Fruit fly (Drosophila melanogaster) whole organism, embryonic: ENCODE measurements around the gene retm.

ENCODE experiments used
- Ada2b ChIP-seq: fragments of 200-800 bp; sonication (Bioruptor generic); IDR thresholded peaks from 2 replicates; pipeline ENCODE4 v1.3.6; 2022; ENCODE audit warnings: missing biosample characterization, missing genetic modification characterization
- Atf6 ChIP-seq: fragments of 200-800 bp; sonication (Bioruptor generic); IDR thresholded peaks from 2 replicates; pipeline ENCODE4 v1.3.6; 2022; ENCODE audit warnings: missing biosample characterization, missing genetic modification characterization
- CG10267 ChIP-seq: fragments of 200-800 bp; sonication (Bioruptor generic); optimal IDR thresholded peaks from 2 replicates; lab custom pipeline; 2018; ENCODE audit warnings: missing biosample characterization, mild to moderate bottlenecking, missing genetic modification characterization, moderate library complexity
- CG10431 ChIP-seq: fragments of 200-800 bp; sonication (Bioruptor generic); optimal IDR thresholded peaks from 3 replicates; lab custom pipeline; 2018; ENCODE audit warnings: missing biosample characterization, mild to moderate bottlenecking, missing genetic modification characterization
- CG10462 ChIP-seq: fragments of 200-800 bp; sonication (Bioruptor generic); optimal IDR thresholded peaks from 2 replicates; lab custom pipeline; 2016; ENCODE audit warnings: missing biosample characterization, missing genetic modification characterization
- CG10565 ChIP-seq: fragments of 200-800 bp; sonication (Bioruptor generic); optimal IDR thresholded peaks from 3 replicates; lab custom pipeline; 2016; ENCODE audit warnings: missing biosample characterization, mild to moderate bottlenecking, missing genetic modification characterization
- CG11093 ChIP-seq: fragments of 200-800 bp; sonication (Bioruptor generic); IDR thresholded peaks from 3 replicates; pipeline ENCODE4 v1.3.6; 2022; ENCODE audit warnings: missing biosample characterization, missing genetic modification characterization
- CG12071 ChIP-seq: fragments of 200-800 bp; sonication (Bioruptor generic); optimal IDR thresholded peaks from 3 replicates; lab custom pipeline; 2018; ENCODE audit warnings: missing biosample characterization, mild to moderate bottlenecking, missing genetic modification characterization
- CG13775 ChIP-seq: fragments of 200-800 bp; sonication (Bioruptor generic); optimal IDR thresholded peaks from 3 replicates; lab custom pipeline; 2017; ENCODE audit warnings: missing biosample characterization, mild to moderate bottlenecking, missing genetic modification characterization
- CG16863 ChIP-seq: fragments of 200-800 bp; sonication (Bioruptor generic); optimal IDR thresholded peaks from 3 replicates; lab custom pipeline; 2016; ENCODE audit warnings: missing biosample characterization, missing genetic modification characterization
- CG17568 ChIP-seq: fragments of 200-800 bp; sonication (Bioruptor generic); optimal IDR thresholded peaks from 2 replicates; lab custom pipeline; 2018; ENCODE audit warnings: missing biosample characterization, mild to moderate bottlenecking, missing genetic modification characterization, moderate library complexity
- CG18764 ChIP-seq: fragments of 200-800 bp; sonication (Bioruptor generic); optimal IDR thresholded peaks from 3 replicates; lab custom pipeline; 2016; ENCODE audit warnings: missing biosample characterization, missing genetic modification characterization
- CG2120 ChIP-seq: fragments of 200-800 bp; sonication (Bioruptor generic); optimal IDR thresholded peaks from 3 replicates; lab custom pipeline; 2016; ENCODE audit warnings: missing biosample characterization, missing genetic modification characterization
- CG2199 ChIP-seq: fragments of 200-800 bp; sonication (Bioruptor generic); IDR thresholded peaks from 3 replicates; pipeline ENCODE4 v1.3.6; 2022; ENCODE audit warnings: missing biosample characterization, missing genetic modification characterization
- CG30431 ChIP-seq: fragments of 200-800 bp; sonication (Bioruptor generic); optimal IDR thresholded peaks from 2 replicates; lab custom pipeline; 2017; ENCODE audit warnings: missing biosample characterization, missing genetic modification characterization
- CG32767 ChIP-seq: fragments of 200-800 bp; sonication (Bioruptor generic); IDR thresholded peaks from 2 replicates; pipeline ENCODE4 v1.3.6; 2022; ENCODE audit warnings: missing biosample characterization, missing genetic modification characterization
- CG3847 ChIP-seq: fragments of 200-800 bp; sonication (Bioruptor generic); IDR thresholded peaks from 2 replicates; pipeline ENCODE4 v1.3.6; 2022; ENCODE audit warnings: missing biosample characterization, missing genetic modification characterization
- CG4617 ChIP-seq: fragments of 200-800 bp; sonication (Bioruptor generic); optimal IDR thresholded peaks from 3 replicates; lab custom pipeline; 2016; ENCODE audit warnings: missing biosample characterization, missing genetic modification characterization, borderline replicate concordance
- CG6272 ChIP-seq: fragments of 200-800 bp; sonication (Bioruptor generic); IDR thresholded peaks from 2 replicates; pipeline ENCODE4 v1.3.6; 2022; ENCODE audit warnings: missing biosample characterization, missing genetic modification characterization
- CG6654 ChIP-seq: fragments of 200-800 bp; sonication (Bioruptor generic); optimal IDR thresholded peaks from 2 replicates; lab custom pipeline; 2017; ENCODE audit warnings: missing biosample characterization, mild to moderate bottlenecking, missing genetic modification characterization
- CG6854 ChIP-seq: fragments of 200-800 bp; sonication (Bioruptor generic); optimal IDR thresholded peaks from 3 replicates; lab custom pipeline; 2017; ENCODE audit warnings: missing biosample characterization, mild to moderate bottlenecking, missing genetic modification characterization
- CG7928 ChIP-seq: fragments of 200-800 bp; sonication (Bioruptor generic); optimal IDR thresholded peaks from 2 replicates; lab custom pipeline; 2017; ENCODE audit warnings: missing biosample characterization, mild to moderate bottlenecking, missing genetic modification characterization
- D19B ChIP-seq: fragments of 200-800 bp; sonication (Bioruptor generic); optimal IDR thresholded peaks from 2 replicates; lab custom pipeline; 2017; ENCODE audit warnings: missing biosample characterization, mild to moderate bottlenecking, missing genetic modification characterization
- Doc3 ChIP-seq: fragments of 200-800 bp; sonication (Bioruptor generic); IDR thresholded peaks from 3 replicates; pipeline ENCODE4 v1.3.6; 2022; ENCODE audit warnings: missing biosample characterization, missing genetic modification characterization; ENCODE audit not compliant: partially characterized antibody
- Fer1 ChIP-seq: fragments of 200-800 bp; sonication (Bioruptor generic); optimal IDR thresholded peaks from 2 replicates; lab custom pipeline; 2017; ENCODE audit warnings: missing biosample characterization, mild to moderate bottlenecking, missing genetic modification characterization
- Fer3 ChIP-seq: fragments of 200-800 bp; sonication (Bioruptor generic); optimal IDR thresholded peaks from 2 replicates; lab custom pipeline; 2018; ENCODE audit warnings: missing biosample characterization, mild to moderate bottlenecking, missing genetic modification characterization, moderate library complexity
- HmgD ChIP-seq: fragments of 200-800 bp; sonication (Bioruptor generic); optimal IDR thresholded peaks from 3 replicates; lab custom pipeline; 2016; ENCODE audit warnings: missing biosample characterization, missing genetic modification characterization
- Lhr ChIP-seq: fragments of 200-800 bp; sonication (Bioruptor generic); optimal IDR thresholded peaks from 3 replicates; lab custom pipeline; 2017; ENCODE audit warnings: mild to moderate bottlenecking, missing biosample characterization, missing genetic modification reagents, missing genetic modification characterization
- TFAM ChIP-seq: fragments of 200-800 bp; sonication (Bioruptor generic); optimal IDR thresholded peaks from 2 replicates; lab custom pipeline; 2017; ENCODE audit warnings: missing biosample characterization, missing genetic modification characterization, inconsistent platforms
- Taf1 ChIP-seq: fragments of 200-800 bp; sonication (Bioruptor generic); IDR thresholded peaks from 2 replicates; pipeline ENCODE4 v1.3.6; 2022; ENCODE audit warnings: missing biosample characterization, missing genetic modification characterization
- ase ChIP-seq: fragments of 200-800 bp; sonication (Bioruptor generic); IDR thresholded peaks from 3 replicates; pipeline ENCODE4 v1.3.6; 2022; ENCODE audit warnings: missing biosample characterization, missing genetic modification characterization
- bcd ChIP-seq: fragments of 200-800 bp; sonication (Bioruptor generic); optimal IDR thresholded peaks from 2 replicates; lab custom pipeline; 2017; ENCODE audit warnings: missing biosample characterization, mild to moderate bottlenecking, missing genetic modification characterization
- chm ChIP-seq: fragments of 200-800 bp; sonication (Bioruptor generic); IDR thresholded peaks from 2 replicates; pipeline ENCODE4 v1.3.6; 2022; ENCODE audit warnings: missing biosample characterization, missing genetic modification characterization
- crp ChIP-seq, 2 experiments: fragments of 200-800 bp; sonication (Bioruptor generic); optimal IDR thresholded peaks; 2 replicates in 1 of 2; 3 replicates in 1 of 2; lab custom pipeline; 2017; ENCODE audit warnings: missing biosample characterization in 2 of 2, missing genetic modification characterization in 2 of 2, mild to moderate bottlenecking in 1 of 2, moderate library complexity in 1 of 2
- dmrt99B ChIP-seq: fragments of 200-800 bp; sonication (Bioruptor generic); optimal IDR thresholded peaks from 2 replicates; lab custom pipeline; 2018; ENCODE audit warnings: missing biosample characterization, mild to moderate bottlenecking, missing genetic modification characterization, moderate library complexity
- ems ChIP-seq: fragments of 200-800 bp; sonication (Bioruptor generic); optimal IDR thresholded peaks from 3 replicates; lab custom pipeline; 2016; ENCODE audit warnings: missing biosample characterization, missing genetic modification characterization
- fd3F ChIP-seq: fragments of 200-800 bp; sonication (Bioruptor generic); optimal IDR thresholded peaks from 2 replicates; lab custom pipeline; 2018; ENCODE audit warnings: missing biosample characterization, mild to moderate bottlenecking, missing genetic modification characterization, moderate library complexity
- gro ChIP-seq: fragments of 200-800 bp; sonication (Bioruptor generic); optimal IDR thresholded peaks from 2 replicates; lab custom pipeline; 2016; ENCODE audit warnings: missing biosample characterization, missing genetic modification characterization
- kay ChIP-seq: fragments of 200-800 bp; sonication (Bioruptor generic); optimal IDR thresholded peaks from 2 replicates; lab custom pipeline; 2016; ENCODE audit warnings: missing biosample characterization, missing genetic modification characterization
- lilli ChIP-seq: fragments of 200-800 bp; sonication (Bioruptor generic); optimal IDR thresholded peaks from 3 replicates; lab custom pipeline; 2016; ENCODE audit warnings: missing biosample characterization, missing genetic modification characterization
- lov ChIP-seq, 2 experiments: fragments of 200-800 bp in 1 of 2; fragments of >200 bp in 1 of 2; sonication (Bioruptor generic) in 1 of 2; IDR thresholded peaks in 1 of 2; optimal IDR thresholded peaks in 1 of 2; 2 replicates in 1 of 2; 3 replicates in 1 of 2; pipeline versions ENCODE4 v1.3.6 to Lab custom; 2017 to 2022; ENCODE audit warnings: missing biosample characterization in 1 of 2, missing genetic modification characterization in 1 of 2
- maf-S ChIP-seq: fragments of 200-800 bp; sonication (Bioruptor generic); optimal IDR thresholded peaks from 2 replicates; lab custom pipeline; 2016; ENCODE audit warnings: missing biosample characterization, missing genetic modification characterization
- nmo ChIP-seq: fragments of 200-800 bp; sonication (Bioruptor generic); optimal IDR thresholded peaks from 2 replicates; lab custom pipeline; 2018; ENCODE audit warnings: missing biosample characterization, mild to moderate bottlenecking, missing genetic modification characterization, moderate library complexity
- pan ChIP-seq, 4 experiments: fragments of >200 bp in 3 of 4; fragments of 200-800 bp in 1 of 4; sonication (Bioruptor generic) in 1 of 4; optimal IDR thresholded peaks in 3 of 4; IDR thresholded peaks in 1 of 4; 2 replicates each; pipeline versions ENCODE4 v1.3.6 to Lab custom; 2017 to 2022; ENCODE audit warnings: missing biosample characterization in 2 of 4, missing genetic modification characterization in 2 of 4, mixed read lengths in 1 of 4
- pho ChIP-seq: fragments of 200-800 bp; sonication (Bioruptor generic); optimal IDR thresholded peaks from 2 replicates; lab custom pipeline; 2016; ENCODE audit warnings: missing biosample characterization, missing genetic modification characterization
- schlank ChIP-seq: fragments of 200-800 bp; sonication (Bioruptor generic); optimal IDR thresholded peaks from 2 replicates; lab custom pipeline; 2018; ENCODE audit warnings: missing biosample characterization, mild to moderate bottlenecking, missing genetic modification characterization
- sd ChIP-seq: fragments of 200-800 bp; sonication (Bioruptor generic); optimal IDR thresholded peaks from 3 replicates; lab custom pipeline; 2018; ENCODE audit warnings: missing biosample characterization, mild to moderate bottlenecking, missing genetic modification characterization, moderate library complexity
- toy ChIP-seq: fragments of 200-800 bp; sonication (Bioruptor generic); IDR thresholded peaks from 2 replicates; pipeline ENCODE4 v1.3.6; 2022; ENCODE audit warnings: missing biosample characterization, missing genetic modification characterization
- unpg ChIP-seq: fragments of 200-800 bp; sonication (Bioruptor generic); optimal IDR thresholded peaks from 3 replicates; lab custom pipeline; 2018; ENCODE audit warnings: missing biosample characterization, mild to moderate bottlenecking, missing genetic modification characterization, moderate library complexity
- vvl ChIP-seq: fragments of 200-800 bp; sonication (Bioruptor generic); IDR thresholded peaks from 2 replicates; pipeline ENCODE4 v1.3.6; 2022; ENCODE audit warnings: missing biosample characterization, missing genetic modification characterization

Gene retm

DNA sequence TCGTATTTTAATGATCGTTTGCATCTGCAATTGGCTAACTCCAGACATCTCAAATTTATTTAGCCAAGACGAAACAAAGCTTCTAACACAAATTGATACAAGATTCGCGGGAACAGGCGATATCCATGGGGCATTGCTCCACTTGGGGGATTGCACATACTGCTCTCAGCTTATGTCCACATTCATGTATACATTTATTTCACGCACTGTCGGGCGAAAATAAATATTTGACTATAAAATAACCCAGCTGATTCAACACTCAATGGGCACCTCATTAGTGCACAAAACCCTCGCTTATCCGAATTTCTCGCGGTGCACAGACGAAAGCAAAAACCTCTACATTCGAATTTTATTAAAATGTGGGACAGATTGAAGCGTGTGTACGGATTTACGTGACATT, 5.8 kb upstream of the retm start (continued):
- TF ChIP-seq CG6272 (GFP tag; lab: Robert Waterston, UW) = no peak
- no peak for TF ChIP-seq CG32767 (GFP tag; lab: Robert Waterston, UW)
- peak; percentile 37 for TF ChIP-seq Fer3 (tag; lab: Kevin White, UChicago)
- no peak for TF ChIP-seq CG10267 (tag; lab: Kevin White, UChicago)
- no peak for TF ChIP-seq Taf1 (GFP tag; lab: Robert Waterston, UW)
- TF ChIP-seq sd (tag; lab: Kevin White, UChicago) = no peak
- TF ChIP-seq nmo (GFP tag; lab: Kevin White, UChicago) = peak; percentile 9
- no peak for TF ChIP-seq CG7928 (GFP tag; lab: Kevin White, UChicago)
- TF ChIP-seq CG2120 (GFP tag; lab: Kevin White, UChicago) = no peak
- TF ChIP-seq unpg (GFP tag; lab: Kevin White, UChicago) = peak; percentile 46
- peak; percentile 75 for TF ChIP-seq CG12071
- TF ChIP-seq maf-S = no peak
- TF ChIP-seq gro (GFP tag; lab: Kevin White, UChicago) = no peak
- peak; percentile 35 for TF ChIP-seq CG6854 (GFP tag; lab: Kevin White, UChicago)
- no peak for TF ChIP-seq schlank (tag; lab: Kevin White, UChicago)
- no peak for TF ChIP-seq lov (optimal IDR thresholded peaks at IDR 0.05; lab: Kevin White, UChicago)
- TF ChIP-seq lov (GFP tag; IDR thresholded peaks at IDR 0.05; lab: Robert Waterston, UW) = no peak
- TF ChIP-seq CG16863 = no peak
- TF ChIP-seq CG13775 (GFP tag; lab: Kevin White, UChicago) = no peak
- no peak for TF ChIP-seq lilli (GFP tag; lab: Kevin White, UChicago)
- TF ChIP-seq CG18764 (GFP tag; lab: Kevin White, UChicago) = no peak
- TF ChIP-seq fd3F (GFP tag; lab: Kevin White, UChicago) = no peak
- TF ChIP-seq Fer1 = peak; percentile 52
- no peak for TF ChIP-seq Ada2b
- TF ChIP-seq bcd (GFP tag; lab: Kevin White, UChicago) = no peak
- TF ChIP-seq D19B (GFP tag; lab: Kevin White, UChicago) = no peak
- peak; percentile 35 for TF ChIP-seq CG10431 (GFP tag; lab: Kevin White, UChicago)
- no peak for TF ChIP-seq kay (GFP tag; lab: Kevin White, UChicago)
- TF ChIP-seq CG2199 (GFP tag; lab: Robert Waterston, UW) = no peak
- TF ChIP-seq TFAM (GFP tag; lab: Kevin White, UChicago) = no peak
- TF ChIP-seq ase (GFP tag; lab: Robert Waterston, UW) = peak; percentile 36; the same call in 1 of the 3 replicates
- TF ChIP-seq CG3847 (GFP tag; lab: Robert Waterston, UW) = no peak
- no peak for TF ChIP-seq Lhr (GFP tag; lab: Kevin White, UChicago)
- TF ChIP-seq CG10565 = no peak
- no peak for TF ChIP-seq CG30431 (GFP tag; lab: Kevin White, UChicago)
- no peak for TF ChIP-seq Atf6 (GFP tag; lab: Robert Waterston, UW)
- TF ChIP-seq ems (GFP tag; lab: Kevin White, UChicago) = no peak
- TF ChIP-seq CG10462 = no peak
- no peak for TF ChIP-seq pan (optimal IDR thresholded peaks at IDR 0.05; lab: Kevin White, UChicago)
- peak in 1 of 2 experiments; percentile 35 for TF ChIP-seq pan (GFP tag; optimal IDR thresholded peaks at IDR 0.05 in 1 of 2, IDR thresholded peaks at IDR 0.05 in 1 of 2)
- TF ChIP-seq Doc3 = no peak
- TF ChIP-seq toy (GFP tag; lab: Robert Waterston, UW) = no peak
- peak; percentile 32 for TF ChIP-seq dmrt99B (tag; lab: Kevin White, UChicago)
- TF ChIP-seq chm (GFP tag; lab: Robert Waterston, UW) = peak; percentile 44; the same call in 1 of the 2 replicates
- TF ChIP-seq CG4617 = no peak
- TF ChIP-seq crp (GFP tag; optimal IDR thresholded peaks at IDR 0.05; lab: Kevin White, UChicago) = no peak
- TF ChIP-seq CG17568 (GFP tag; lab: Kevin White, UChicago) = peak; percentile 54
- no peak for TF ChIP-seq HmgD (GFP tag; lab: Kevin White, UChicago)
- no peak for TF ChIP-seq CG6654
- TF ChIP-seq CG11093 (GFP tag; lab: Robert Waterston, UW) = no peak
- peak; percentile 30 for TF ChIP-seq vvl (GFP tag; lab: Robert Waterston, UW)
- TF ChIP-seq pho (GFP tag; lab: Kevin White, UChicago) = no peak
